Fruit fly (Drosophila melanogaster) whole organism, embryonic: ENCODE data around the gene CG46310.
A peak's percentile ranks its signal among the peaks of the same experiment; 100 is the strongest.

Experiments
- ATbp ChIP-seq: fragments of 200-800 bp; sonication (Bioruptor generic); optimal IDR thresholded peaks from 2 replicates; lab custom pipeline; 2017; ENCODE audit warnings: missing biosample characterization, mild to moderate bottlenecking, missing genetic modification characterization, missing genetic modification reagents
- Antp ChIP-seq: fragments of 200-800 bp; sonication (Bioruptor generic); optimal IDR thresholded peaks from 3 replicates; lab custom pipeline; 2016; ENCODE audit warnings: missing biosample characterization, missing genetic modification characterization
- B-H2 ChIP-seq: fragments of 200-800 bp; sonication (Bioruptor generic); optimal IDR thresholded peaks from 2 replicates; lab custom pipeline; 2018; ENCODE audit warnings: missing biosample characterization, mild to moderate bottlenecking, missing genetic modification characterization
- Bteb2 ChIP-seq: fragments of 200-800 bp; sonication (Bioruptor generic); optimal IDR thresholded peaks from 2 replicates; lab custom pipeline; 2016; ENCODE audit warnings: missing biosample characterization, missing genetic modification characterization
- CG1233 ChIP-seq: fragments of 200-800 bp; sonication (Bioruptor generic); optimal IDR thresholded peaks from 4 replicates; lab custom pipeline; 2018; ENCODE audit warnings: missing biosample characterization, mild to moderate bottlenecking, missing genetic modification characterization
- CG13624 ChIP-seq: fragments of 200-800 bp; sonication (Bioruptor generic); optimal IDR thresholded peaks from 2 replicates; lab custom pipeline; 2016; ENCODE audit warnings: missing biosample characterization, missing genetic modification characterization
- CG14441 ChIP-seq: fragments of 200-800 bp; sonication (Bioruptor generic); IDR thresholded peaks from 2 replicates; pipeline ENCODE4 v1.3.6; 2022; ENCODE audit warnings: missing biosample characterization, missing genetic modification characterization
- CG17359 ChIP-seq: fragments of 200-800 bp; sonication (Bioruptor generic); optimal IDR thresholded peaks from 3 replicates; lab custom pipeline; 2018; ENCODE audit warnings: missing biosample characterization, mild to moderate bottlenecking, missing genetic modification characterization, moderate library complexity
- CG17912 ChIP-seq: fragments of 200-800 bp; sonication (Bioruptor generic); optimal IDR thresholded peaks from 2 replicates; lab custom pipeline; 2018; ENCODE audit warnings: missing biosample characterization, mild to moderate bottlenecking, missing genetic modification characterization
- CG18262 ChIP-seq: fragments of 200-800 bp; optimal IDR thresholded peaks from 3 replicates; lab custom pipeline; 2019; ENCODE audit warnings: missing biosample characterization, mild to moderate bottlenecking, missing genetic modification characterization, moderate library complexity
- CG18599 ChIP-seq: fragments of 200-800 bp; sonication (Bioruptor generic); optimal IDR thresholded peaks from 3 replicates; lab custom pipeline; 2017; ENCODE audit warnings: missing biosample characterization, missing genetic modification characterization, mild to moderate bottlenecking, moderate library complexity, missing genetic modification reagents
- CG2712 ChIP-seq: fragments of 200-800 bp; optimal IDR thresholded peaks from 3 replicates; lab custom pipeline; 2019; ENCODE audit warnings: missing biosample characterization, mild to moderate bottlenecking, missing genetic modification characterization, moderate library complexity
- CG30431 ChIP-seq: fragments of 200-800 bp; sonication (Bioruptor generic); optimal IDR thresholded peaks from 2 replicates; lab custom pipeline; 2017; ENCODE audit warnings: missing biosample characterization, missing genetic modification characterization
- CG31388 ChIP-seq: fragments of 200-800 bp; sonication (Bioruptor generic); optimal IDR thresholded peaks from 2 replicates; lab custom pipeline; 2016; ENCODE audit warnings: missing biosample characterization, missing genetic modification characterization
- CG32532 ChIP-seq: fragments of 200-800 bp; sonication (Bioruptor generic); IDR thresholded peaks from 2 replicates; pipeline ENCODE4 v1.3.6; 2022; ENCODE audit warnings: missing biosample characterization, missing genetic modification characterization
- CG33557 ChIP-seq: fragments of 200-800 bp; sonication (Bioruptor generic); optimal IDR thresholded peaks from 2 replicates; lab custom pipeline; 2019; ENCODE audit warnings: missing biosample characterization, mild to moderate bottlenecking, missing genetic modification characterization, moderate library complexity
- CG42726 ChIP-seq: fragments of 200-800 bp; sonication (Bioruptor generic); IDR thresholded peaks from 2 replicates; pipeline ENCODE4 v1.3.6; 2022; ENCODE audit warnings: missing biosample characterization, missing genetic modification characterization; ENCODE audit not compliant: partially characterized antibody
- CG4617 ChIP-seq: fragments of 200-800 bp; sonication (Bioruptor generic); optimal IDR thresholded peaks from 3 replicates; lab custom pipeline; 2016; ENCODE audit warnings: missing biosample characterization, missing genetic modification characterization, borderline replicate concordance
- CG5245 ChIP-seq: fragments of 200-800 bp; sonication (Bioruptor generic); optimal IDR thresholded peaks from 3 replicates; lab custom pipeline; 2016; ENCODE audit warnings: missing biosample characterization, missing genetic modification characterization
- CG7372 ChIP-seq: fragments of 200-800 bp; sonication (Bioruptor generic); IDR thresholded peaks from 2 replicates; pipeline ENCODE4 v1.3.6; 2022; ENCODE audit warnings: missing biosample characterization, missing genetic modification characterization
- CG7556 ChIP-seq: fragments of 200-800 bp; sonication (Bioruptor generic); optimal IDR thresholded peaks from 2 replicates; lab custom pipeline; 2017; ENCODE audit warnings: missing biosample characterization, mild to moderate bottlenecking, missing genetic modification characterization
- CoRest ChIP-seq: fragments of 200-800 bp; sonication (Bioruptor generic); optimal IDR thresholded peaks from 3 replicates; lab custom pipeline; 2018; ENCODE audit warnings: missing biosample characterization, mild to moderate bottlenecking, missing genetic modification characterization, moderate library complexity
- D19B ChIP-seq: fragments of 200-800 bp; sonication (Bioruptor generic); optimal IDR thresholded peaks from 2 replicates; lab custom pipeline; 2017; ENCODE audit warnings: missing biosample characterization, mild to moderate bottlenecking, missing genetic modification characterization
- Fer1 ChIP-seq: fragments of 200-800 bp; sonication (Bioruptor generic); optimal IDR thresholded peaks from 2 replicates; lab custom pipeline; 2017; ENCODE audit warnings: missing biosample characterization, mild to moderate bottlenecking, missing genetic modification characterization
- Fer3 ChIP-seq: fragments of 200-800 bp; sonication (Bioruptor generic); optimal IDR thresholded peaks from 2 replicates; lab custom pipeline; 2018; ENCODE audit warnings: missing biosample characterization, mild to moderate bottlenecking, missing genetic modification characterization, moderate library complexity
- MBD-R2 ChIP-seq: fragments of 200-800 bp; sonication (Bioruptor generic); IDR thresholded peaks from 2 replicates; pipeline ENCODE4 v1.3.6; 2022; ENCODE audit warnings: missing biosample characterization, missing genetic modification characterization
- Nf-YB ChIP-seq: fragments of 200-800 bp; sonication (Bioruptor generic); optimal IDR thresholded peaks from 3 replicates; lab custom pipeline; 2019; ENCODE audit warnings: missing biosample characterization, mild to moderate bottlenecking, missing genetic modification characterization, moderate library complexity
- Nf-YC ChIP-seq: fragments of 200-800 bp; optimal IDR thresholded peaks from 3 replicates; lab custom pipeline; 2019; ENCODE audit warnings: missing biosample characterization, mild to moderate bottlenecking, missing genetic modification characterization, moderate library complexity
- Oaz ChIP-seq: fragments of 200-800 bp; sonication (Bioruptor generic); IDR thresholded peaks from 2 replicates; pipeline ENCODE4 v1.3.6; 2022; ENCODE audit warnings: missing biosample characterization, missing genetic modification characterization
- Ptx1 ChIP-seq: fragments of 200-800 bp; sonication (Bioruptor generic); IDR thresholded peaks from 2 replicates; pipeline ENCODE4 v1.3.6; 2022; ENCODE audit warnings: missing biosample characterization, missing genetic modification characterization
- Side ChIP-seq: fragments of 200-800 bp; sonication (Bioruptor generic); optimal IDR thresholded peaks from 2 replicates; lab custom pipeline; 2016; ENCODE audit warnings: missing biosample characterization, missing genetic modification characterization
- bab2 ChIP-seq: fragments of 200-800 bp; sonication (Bioruptor generic); optimal IDR thresholded peaks from 2 replicates; lab custom pipeline; 2016; ENCODE audit warnings: missing biosample characterization, missing genetic modification characterization
- cad ChIP-seq: fragments of >200 bp; optimal IDR thresholded peaks from 2 replicates; lab custom pipeline; 2017; ENCODE audit warnings: missing biosample characterization, missing genetic modification characterization
- crol ChIP-seq: fragments of 200-800 bp; sonication (Bioruptor generic); IDR thresholded peaks from 2 replicates; pipeline ENCODE4 v1.3.6; 2022; ENCODE audit warnings: missing biosample characterization, missing genetic modification characterization
- da ChIP-seq: fragments of 200-800 bp; sonication (Bioruptor generic); optimal IDR thresholded peaks from 2 replicates; lab custom pipeline; 2016; ENCODE audit warnings: missing biosample characterization, missing genetic modification characterization
- dmrt99B ChIP-seq: fragments of 200-800 bp; sonication (Bioruptor generic); optimal IDR thresholded peaks from 2 replicates; lab custom pipeline; 2018; ENCODE audit warnings: missing biosample characterization, mild to moderate bottlenecking, missing genetic modification characterization, moderate library complexity
- exex ChIP-seq: fragments of 200-800 bp; sonication (Bioruptor generic); optimal IDR thresholded peaks from 4 replicates; lab custom pipeline; 2018; ENCODE audit warnings: missing biosample characterization, mild to moderate bottlenecking, missing genetic modification characterization, moderate library complexity
- fd102C ChIP-seq: fragments of 200-800 bp; sonication (Bioruptor generic); optimal IDR thresholded peaks from 2 replicates; lab custom pipeline; 2018; ENCODE audit warnings: missing biosample characterization, mild to moderate bottlenecking, missing genetic modification characterization, moderate library complexity
- gem ChIP-seq: fragments of 200-800 bp; sonication (Bioruptor generic); optimal IDR thresholded peaks from 2 replicates; lab custom pipeline; 2019; ENCODE audit warnings: missing biosample characterization, mild to moderate bottlenecking, missing genetic modification characterization, moderate library complexity
- hkb ChIP-seq, 2 experiments: fragments of 200-800 bp in 1 of 2; fragments of >200 bp in 1 of 2; sonication (Bioruptor generic) in 1 of 2; IDR thresholded peaks in 1 of 2; optimal IDR thresholded peaks in 1 of 2; 2 replicates each; pipeline versions ENCODE4 v1.3.6 to Lab custom; 2017 to 2022; ENCODE audit warnings: missing biosample characterization in 1 of 2, missing genetic modification characterization in 1 of 2
- jumu ChIP-seq: fragments of 200-800 bp; sonication (Bioruptor generic); optimal IDR thresholded peaks from 3 replicates; lab custom pipeline; 2016; ENCODE audit warnings: missing biosample characterization, missing genetic modification characterization
- lbe ChIP-seq: fragments of 200-800 bp; sonication (Bioruptor generic); optimal IDR thresholded peaks from 2 replicates; lab custom pipeline; 2016; ENCODE audit warnings: missing biosample characterization, mild to moderate bottlenecking, missing genetic modification characterization
- rib ChIP-seq: fragments of 200-800 bp; sonication (Bioruptor generic); IDR thresholded peaks from 2 replicates; pipeline ENCODE4 v1.3.6; 2022; ENCODE audit warnings: missing biosample characterization, missing genetic modification characterization
- seq ChIP-seq: fragments of 200-800 bp; sonication (Bioruptor generic); IDR thresholded peaks from 2 replicates; pipeline ENCODE4 v1.3.6; 2022; ENCODE audit warnings: missing biosample characterization, missing genetic modification characterization
- slp2 ChIP-seq: fragments of 200-800 bp; sonication (Bioruptor generic); optimal IDR thresholded peaks from 2 replicates; lab custom pipeline; 2016; ENCODE audit warnings: missing biosample characterization, missing genetic modification characterization
- stwl ChIP-seq: fragments of 200-800 bp; sonication (Bioruptor generic); optimal IDR thresholded peaks from 3 replicates; lab custom pipeline; 2018; ENCODE audit warnings: missing biosample characterization, mild to moderate bottlenecking, missing genetic modification characterization, moderate library complexity
- tap ChIP-seq: fragments of 200-800 bp; optimal IDR thresholded peaks from 3 replicates; lab custom pipeline; 2019; ENCODE audit warnings: missing biosample characterization, mild to moderate bottlenecking, missing genetic modification characterization, moderate library complexity
- trh ChIP-seq: fragments of 200-800 bp; sonication (Bioruptor generic); optimal IDR thresholded peaks from 2 replicates; lab custom pipeline; 2016; ENCODE audit warnings: missing biosample characterization, missing genetic modification characterization
- vvl ChIP-seq: fragments of 200-800 bp; sonication (Bioruptor generic); IDR thresholded peaks from 2 replicates; pipeline ENCODE4 v1.3.6; 2022; ENCODE audit warnings: missing biosample characterization, missing genetic modification characterization
- zf30C ChIP-seq: fragments of 200-800 bp; sonication (Bioruptor generic); optimal IDR thresholded peaks from 3 replicates; lab custom pipeline; 2018; ENCODE audit warnings: missing biosample characterization, mild to moderate bottlenecking, missing genetic modification characterization

CG46310 gene

dm6 chr3R:23225266-23225665, 51.6 kb downstream of the CG46310 start (continued):
- TF ChIP-seq CG42726 (GFP tag; lab: Robert Waterston, UW) (no peak), CG4617 (GFP tag; lab: Kevin White, UChicago) (no peak), stwl (tag; lab: Kevin White, UChicago) (no peak), Nf-YC (tag; lab: Kevin White, UChicago) (peak; percentile 4), Ptx1 (no peak), CG17912 (GFP tag; lab: Kevin White, UChicago) (no peak), D19B (peak; percentile 64), CG7372 (GFP tag; lab: Robert Waterston, UW) (0 out of 2 replicates have a peak, but pooled peaks have one; percentile 14), gem (tag; lab: Kevin White, UChicago) (peak; percentile 36), CoRest (peak; percentile 33), tap (no peak), Antp (GFP tag; lab: Kevin White, UChicago) (peak; percentile 12), lbe (GFP tag; lab: Kevin White, UChicago) (no peak), CG17359 (tag; lab: Kevin White, UChicago) (peak; percentile 21), exex (peak; percentile 19), slp2 (GFP tag; lab: Kevin White, UChicago) (no peak), Oaz (GFP tag; lab: Robert Waterston, UW) (no peak), rib (peak; percentile 46; the same call in 1 of the 2 replicates), trh (GFP tag; lab: Kevin White, UChicago) (peak; percentile 26), CG18262 (no peak), jumu (GFP tag; lab: Kevin White, UChicago) (no peak), CG13624 (GFP tag; lab: Kevin White, UChicago) (no peak), seq (GFP tag; lab: Robert Waterston, UW) (peak; percentile 75; the same call in 1 of the 2 replicates), CG32532 (GFP tag; lab: Robert Waterston, UW) (peak; percentile 53; the same call in 1 of the 2 replicates), ATbp (GFP tag; lab: Kevin White, UChicago) (peak; percentile 56), MBD-R2 (no peak), fd102C (GFP tag; lab: Kevin White, UChicago) (no peak), cad (GFP tag; lab: Kevin White, UChicago) (no peak), vvl (no peak), CG18599 (peak; percentile 75), Nf-YB (no peak), CG2712 (tag; lab: Kevin White, UChicago) (no peak), da (GFP tag; lab: Kevin White, UChicago) (no peak), Bteb2 (GFP tag; lab: Kevin White, UChicago) (peak; percentile 33), Fer1 (GFP tag; lab: Kevin White, UChicago) (peak; percentile 66), CG5245 (GFP tag; lab: Kevin White, UChicago) (no peak), Fer3 (tag; lab: Kevin White, UChicago) (peak; percentile 42), B-H2 (peak; percentile 59), CG14441 (GFP tag; lab: Robert Waterston, UW) (peak; percentile 20; the same call in 1 of the 2 replicates), CG33557 (GFP tag; lab: Kevin White, UChicago) (peak; percentile 17), dmrt99B (tag; lab: Kevin White, UChicago) (peak; percentile 21), bab2 (GFP tag; lab: Kevin White, UChicago) (peak; percentile 38), CG31388 (GFP tag; lab: Kevin White, UChicago) (no peak), hkb (optimal IDR thresholded peaks at IDR 0.05; lab: Kevin White, UChicago) (no peak), hkb (GFP tag; IDR thresholded peaks at IDR 0.05; lab: Robert Waterston, UW) (peak; percentile 46; the same call in 1 of the 2 replicates), Side (GFP tag; lab: Kevin White, UChicago) (peak; percentile 28), crol (GFP tag; lab: Robert Waterston, UW) (no peak), zf30C (no peak), CG1233 (peak; percentile 50), CG7556 (GFP tag; lab: Kevin White, UChicago) (peak; percentile 16), CG30431 (GFP tag; lab: Kevin White, UChicago) (no peak)
